Fruit fly (Drosophila melanogaster) S2 (cell line): ENCODE measurements around the gene yps.

Experiments
- CG8478 ChIP-seq: fragments of >200 bp; optimal IDR thresholded peaks from 2 replicates; lab custom pipeline; 2018
- CTCF ChIP-seq, 2 experiments: fragments of >200 bp; optimal IDR thresholded peaks; 2 replicates each; lab custom pipeline; 2018

The yps gene

dm6 chr3L:12124138-12124583, 789 bp downstream of the yps start:
- TF ChIP-seq CG8478 (no peak), CTCF (optimal IDR thresholded peaks at IDR 0.05; lab: Kevin White, UChicago) (no peak)

DNA sequence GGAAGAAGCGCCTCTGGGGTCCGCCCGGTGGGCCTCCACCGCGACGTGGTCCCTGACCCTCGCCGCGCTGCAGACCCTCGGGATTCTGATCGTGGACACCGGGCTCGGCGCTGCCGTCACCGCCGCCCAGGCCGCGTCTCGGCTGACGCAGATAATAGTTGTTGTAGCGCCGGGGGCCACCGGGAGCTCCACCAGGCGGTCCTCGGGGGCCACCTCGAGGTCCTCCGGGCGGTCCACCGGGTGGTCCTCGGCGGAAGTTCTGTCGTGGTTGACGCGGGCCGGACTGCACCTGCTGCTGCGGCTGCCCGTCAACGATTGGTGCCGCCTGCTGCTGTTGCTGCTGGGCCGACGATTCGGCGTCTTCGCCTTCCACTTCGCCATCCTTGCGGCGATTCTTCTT, 2.1 kb downstream of the yps start:
- no peak for TF ChIP-seq CG8478
- no peak for TF ChIP-seq CTCF (optimal IDR thresholded peaks at IDR 0.05; lab: Kevin White, UChicago)

DNA sequence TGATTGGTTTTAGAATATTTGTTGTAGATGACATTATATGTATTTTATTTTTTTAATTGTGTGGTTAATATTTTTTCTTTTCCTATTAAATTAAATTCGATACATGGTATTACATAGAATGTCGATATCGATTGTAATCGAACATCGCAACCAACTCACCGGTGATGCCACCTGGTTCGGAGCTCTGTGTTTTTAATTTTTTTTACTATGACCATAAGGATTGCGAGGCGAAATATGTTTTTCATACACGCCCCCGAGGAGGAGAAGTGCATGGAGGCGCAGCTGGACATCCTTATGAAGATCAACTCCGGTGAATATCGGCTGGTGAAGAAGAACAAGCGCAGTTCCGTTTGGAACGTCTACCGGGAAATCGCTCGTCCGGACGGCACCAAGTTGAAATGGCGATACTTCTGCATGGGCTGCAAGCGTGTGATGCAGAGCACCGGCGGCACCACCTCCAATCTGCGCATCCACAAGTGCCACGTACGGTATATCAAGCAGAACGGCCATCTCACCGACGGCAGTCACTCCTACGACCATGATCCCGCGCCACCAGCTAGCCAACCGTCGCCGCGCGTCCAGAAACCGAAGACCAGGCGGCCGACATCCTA, 5.0 kb downstream of the yps start, which contains the start of gene CG11560:
Gene CG11560, plus strand, starts transcription at position 145 of the 611 bp plus-strand sequence.
- TF ChIP-seq CTCF (optimal IDR thresholded peaks at IDR 0.05; lab: Kevin White, UChicago) (no peak), CG8478 (no peak)

- TF ChIP-seq CG8478 (no peak), CTCF (optimal IDR thresholded peaks at IDR 0.05; lab: Kevin White, UChicago) (no peak)
These were observed 6.3 kb downstream of the yps start for dm6 chr3L:12118631-12119030.

dm6 chr3L:12118156-12118555, 6.8 kb downstream of the yps start, which contains the start of gene ssp:
TSS of gene ssp (plus strand) at chr3L:12118257.
- TF ChIP-seq CTCF (optimal IDR thresholded peaks at IDR 0.05; lab: Kevin White, UChicago) (no peak), CG8478 (no peak)

DNA sequence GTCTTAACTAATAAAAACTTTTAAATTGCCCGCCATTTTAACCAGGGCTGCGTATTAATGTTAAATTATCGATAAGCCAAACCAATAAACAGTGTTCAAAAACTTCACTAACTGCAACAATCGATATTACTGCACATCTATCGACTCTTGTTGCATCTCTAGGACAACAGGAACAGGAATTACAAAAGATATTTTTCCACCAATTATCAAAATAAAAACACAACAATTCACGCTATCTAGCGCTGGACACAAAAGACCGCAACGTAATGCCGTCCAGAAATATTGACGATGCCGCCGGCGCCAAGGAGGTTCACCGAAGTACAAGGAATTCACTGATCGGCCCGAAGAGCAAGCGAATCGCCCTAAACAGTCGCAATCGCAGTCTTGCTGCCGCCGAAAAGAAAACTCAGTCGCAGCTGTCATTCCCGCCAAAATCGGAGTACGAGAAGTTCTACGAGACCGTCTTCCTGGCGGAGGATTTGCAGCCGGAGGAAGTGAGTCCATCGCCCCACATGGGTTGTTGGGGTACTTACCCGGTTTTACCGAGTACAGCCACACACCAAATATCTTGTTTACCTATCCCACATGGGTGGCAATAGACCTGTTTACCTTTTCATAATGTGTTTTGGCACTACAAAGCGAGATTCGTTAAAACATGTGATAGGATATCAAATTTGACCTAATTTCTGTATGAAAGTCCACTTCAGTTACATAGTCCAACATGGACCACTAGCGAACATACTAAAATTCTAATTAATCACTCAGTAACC, 8.8 kb downstream of the yps start, which contains the start of gene vers:
Gene vers, plus strand, starts transcription at position 136 of the 770 bp plus-strand sequence.
- TF ChIP-seq CTCF (optimal IDR thresholded peaks at IDR 0.05; lab: Kevin White, UChicago) (no peak), CG8478 (no peak)

dm6 chr3L:12115103-12115502, 9.8 kb downstream of the yps start:
- TF ChIP-seq CG8478 (no peak), CTCF (optimal IDR thresholded peaks at IDR 0.05; lab: Kevin White, UChicago) (no peak)

dm6 chr3L:12114188-12114587, 10.8 kb downstream of the yps start:
- TF ChIP-seq CTCF (optimal IDR thresholded peaks at IDR 0.05; lab: Kevin White, UChicago) (no peak), CG8478 (no peak)

dm6 chr3L:12113589-12113988, 11.4 kb downstream of the yps start:
- no peak for TF ChIP-seq CTCF (optimal IDR thresholded peaks at IDR 0.05; lab: Kevin White, UChicago)
- TF ChIP-seq CG8478: no peak

dm6 chr3L:12112967-12113366, 12.0 kb downstream of the yps start:
- TF ChIP-seq CTCF (optimal IDR thresholded peaks at IDR 0.05; lab: Kevin White, UChicago) (no peak), CG8478 (no peak)

dm6 chr3L:12111081-12111958, 13.6 kb downstream of the yps start:
- TF ChIP-seq CG8478 (no peak), CTCF (optimal IDR thresholded peaks at IDR 0.05; lab: Kevin White, UChicago) (no peak)

DNA sequence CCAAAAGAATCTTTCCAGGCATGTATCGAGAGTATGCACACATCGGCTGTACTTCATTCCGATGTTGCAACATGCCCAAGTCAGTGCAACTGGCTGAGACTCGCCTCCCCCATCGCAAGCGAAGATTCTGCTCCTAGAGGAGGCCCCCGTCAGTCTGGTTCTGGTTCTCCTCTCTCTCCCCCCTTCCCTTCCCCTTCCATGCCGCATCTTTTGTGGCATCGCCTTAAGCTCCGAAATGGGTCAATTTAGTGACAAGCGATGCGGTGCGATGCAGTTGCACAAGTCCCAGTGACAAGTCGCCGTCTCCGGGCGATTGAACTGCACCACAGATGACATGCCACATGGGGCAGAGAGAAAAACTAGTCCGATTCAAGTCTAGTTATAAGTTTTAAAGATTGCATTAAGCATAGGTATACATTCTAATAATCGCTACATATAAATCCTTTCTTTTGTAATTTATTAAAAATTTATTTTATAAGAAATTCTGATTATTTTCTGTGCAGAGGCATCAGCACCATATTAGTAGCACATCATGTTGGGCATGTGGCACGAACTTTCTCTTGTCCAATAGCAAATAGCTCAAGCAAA, 15.8 kb downstream of the yps start:
- TF ChIP-seq CTCF (optimal IDR thresholded peaks at IDR 0.05; lab: Kevin White, UChicago) (no peak), CG8478 (no peak)

dm6 chr3L:12108515-12108914, 16.4 kb downstream of the yps start:
- TF ChIP-seq CG8478 (no peak), CTCF (optimal IDR thresholded peaks at IDR 0.05; lab: Kevin White, UChicago) (no peak)

DNA sequence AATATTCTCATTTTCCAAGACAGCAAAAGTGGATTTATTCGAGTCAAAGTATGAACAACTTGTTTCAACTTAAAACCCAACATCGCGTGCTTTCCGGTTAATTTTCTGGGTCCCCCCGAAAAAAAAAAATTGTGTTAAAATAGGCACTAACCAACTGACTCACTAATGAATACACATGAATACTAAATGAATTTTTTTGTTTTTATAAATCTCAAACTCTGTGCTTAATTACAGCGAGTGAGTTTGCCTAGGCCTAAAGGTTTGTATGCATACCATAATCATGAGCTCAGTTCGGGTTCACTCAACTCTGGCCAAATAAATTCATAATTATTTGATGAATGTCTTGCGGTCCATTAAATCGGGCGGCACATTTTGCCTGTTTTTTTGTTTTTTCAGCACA, 17.6 kb downstream of the yps start:
- no peak for TF ChIP-seq CTCF (optimal IDR thresholded peaks at IDR 0.05; lab: Kevin White, UChicago)
- no peak for TF ChIP-seq CG8478

DNA sequence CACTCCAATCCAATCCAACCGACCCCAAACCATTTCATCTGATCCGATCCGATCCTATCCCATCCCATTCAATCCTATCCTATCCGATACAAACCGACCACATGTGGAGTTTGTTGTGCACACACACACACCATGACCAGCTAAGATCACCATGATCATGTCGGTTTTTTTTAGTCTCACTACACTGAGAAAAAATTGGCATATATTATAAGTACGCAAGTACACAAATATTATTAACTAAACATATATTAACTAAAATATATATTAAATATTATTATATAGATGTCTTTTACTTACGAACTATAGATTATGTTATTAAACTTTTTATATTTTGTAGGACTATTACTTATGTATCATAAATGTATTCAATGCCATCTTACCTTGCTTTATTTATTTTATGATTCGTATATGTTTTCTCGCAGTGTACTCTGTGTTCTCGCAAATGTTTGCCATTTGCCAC, 23.0 kb downstream of the yps start:
- TF ChIP-seq CTCF (optimal IDR thresholded peaks at IDR 0.05; lab: Kevin White, UChicago): no peak
- no peak for TF ChIP-seq CG8478
